Fruit fly (Drosophila melanogaster): ENCODE results near the gene CG1309.

The CG1309 gene

dm6 chr3L:4239442-4240322, 19.5 kb upstream of the CG1309 start, which contains the start of gene Sqor (continued):
- TF ChIP-seq CG16779 (tag; optimal IDR thresholded peaks at IDR 0.05) (peak; percentile 92), svp (GFP tag) (peak; percentile 99), CG8632 (GFP tag; optimal IDR thresholded peaks at IDR 0.05) (peak; percentile 92), fd85E (GFP tag; optimal IDR thresholded peaks at IDR 0.05) (peak; percentile 78), CG9139 (GFP tag; optimal IDR thresholded peaks at IDR 0.05) (peak; percentile 89), CG11902 (GFP tag; optimal IDR thresholded peaks at IDR 0.05) (peak; percentile 88), eg (GFP tag; IDR thresholded peaks at IDR 0.05) (peak; percentile 94), CG4318 (GFP tag; optimal IDR thresholded peaks at IDR 0.05) (peak; percentile 97), Hr38 (GFP tag; optimal IDR thresholded peaks at IDR 0.05) (peak; percentile 46), Sox15 (GFP tag; optimal IDR thresholded peaks at IDR 0.05) (peak; percentile 92), CG6808 (GFP tag; optimal IDR thresholded peaks at IDR 0.05) (peak; percentile 95), CG6854 (GFP tag; optimal IDR thresholded peaks at IDR 0.05) (peak; percentile 91), CG6276 (GFP tag; optimal IDR thresholded peaks at IDR 0.05) (peak; percentile 97), CG8119 (GFP tag; IDR thresholded peaks at IDR 0.05) (peak; percentile 96), CG7368 (GFP tag; optimal IDR thresholded peaks at IDR 0.05) (peak; percentile 91), cyc (GFP tag; optimal IDR thresholded peaks at IDR 0.05) (peak; percentile 91), topi (GFP tag; optimal IDR thresholded peaks at IDR 0.05) (peak; percentile 94), Eip93F (GFP tag; optimal IDR thresholded peaks at IDR 0.05) (peak; percentile 82), Blimp-1 (GFP tag; optimal IDR thresholded peaks at IDR 0.05) (peak; percentile 85), Hr4 (GFP tag; optimal IDR thresholded peaks at IDR 0.05) (peak; percentile 98), CG31627 (GFP tag; optimal IDR thresholded peaks at IDR 0.05) (peak; percentile 94), spab (GFP tag; optimal IDR thresholded peaks at IDR 0.05) (peak; percentile 88), Gug (GFP tag; IDR thresholded peaks at IDR 0.05) (peak; percentile 92), Lpt (GFP tag; optimal IDR thresholded peaks at IDR 0.05) (peak; percentile 93), Met (GFP tag; optimal IDR thresholded peaks at IDR 0.05) (no peak), CG6163 (GFP tag; IDR thresholded peaks at IDR 0.05) (peak; percentile 95), CG15336 (GFP tag; IDR thresholded peaks at IDR 0.05) (peak; percentile 97), esn (GFP tag; optimal IDR thresholded peaks at IDR 0.05) (peak; percentile 96), Sox14 (GFP tag; optimal IDR thresholded peaks at IDR 0.05) (peak; percentile 97), salr (GFP tag; optimal IDR thresholded peaks at IDR 0.05) (peak; percentile 89 to 97)

dm6 chr3L:4242428-4242827, 16.8 kb upstream of the CG1309 start, which contains the start of gene pav:
TSS of gene pav (plus strand) at chr3L:4242734.
- no peak for TF ChIP-seq CG32006 (GFP tag; optimal IDR thresholded peaks at IDR 0.05)
- TF ChIP-seq CG10669 (GFP tag; optimal IDR thresholded peaks at IDR 0.05): no peak
- no peak for TF ChIP-seq Gug (GFP tag; IDR thresholded peaks at IDR 0.05)
- TF ChIP-seq esn (GFP tag; optimal IDR thresholded peaks at IDR 0.05): peak; percentile 54
- peak; percentile 35; the same call in 2 of the 3 replicates for TF ChIP-seq CG8119 (GFP tag; IDR thresholded peaks at IDR 0.05)
- peak; percentile 74 for TF ChIP-seq eg (GFP tag; IDR thresholded peaks at IDR 0.05)
- peak; percentile 48 for TF ChIP-seq CG3032 (tag; optimal IDR thresholded peaks at IDR 0.05)
- TF ChIP-seq CG11902 (GFP tag; optimal IDR thresholded peaks at IDR 0.05): no peak
- TF ChIP-seq cyc (GFP tag; optimal IDR thresholded peaks at IDR 0.05): no peak
- TF ChIP-seq CG9139 (GFP tag; optimal IDR thresholded peaks at IDR 0.05): no peak
- 0 out of 3 replicates have a peak, but pooled peaks have one; percentile 48 for TF ChIP-seq CG6163 (GFP tag; IDR thresholded peaks at IDR 0.05)
- TF ChIP-seq OdsH (GFP tag; optimal IDR thresholded peaks at IDR 0.05): no peak
- peak; percentile 63 for TF ChIP-seq CG15336 (GFP tag; IDR thresholded peaks at IDR 0.05)
- no peak for TF ChIP-seq Smox (GFP tag; optimal IDR thresholded peaks at IDR 0.05)
- no peak for TF ChIP-seq CG16779 (tag; optimal IDR thresholded peaks at IDR 0.05)
- peak; percentile 13 for TF ChIP-seq lz (GFP tag; optimal IDR thresholded peaks at IDR 0.05)
- TF ChIP-seq vri (GFP tag; optimal IDR thresholded peaks at IDR 0.05): no peak
